Worm (Caenorhabditis elegans) whole organism, L2 larva: ENCODE measurements around the gene K09H11.9.

Source experiments
- blmp-1 ChIP-seq: sonication (generic microtip); optimal IDR thresholded peaks from 2 replicates; lab custom pipeline; 2017; ENCODE audit warnings: missing genetic modification characterization, mild to moderate bottlenecking, missing compliant biosample characterization, antibody characterized with exemption, moderate library complexity; ENCODE audit not compliant: insufficient read depth
- ceh-82 ChIP-seq: fragments of 150-350 bp; optimal IDR thresholded peaks from 2 replicates; lab custom pipeline; 2014; ENCODE audit warnings: missing biosample characterization, missing genetic modification characterization
- crh-2 ChIP-seq: sonication (generic microtip); optimal IDR thresholded peaks from 2 replicates; lab custom pipeline; 2017; ENCODE audit warnings: missing biosample characterization, missing genetic modification characterization
- egl-27 ChIP-seq: sonication (generic microtip); optimal IDR thresholded peaks from 3 replicates; lab custom pipeline; 2017; ENCODE audit warnings: missing biosample characterization, missing genetic modification reagents, missing genetic modification characterization
- lin-13 ChIP-seq: fragments of 150-350 bp; optimal IDR thresholded peaks from 2 replicates; lab custom pipeline; 2014; ENCODE audit warnings: missing biosample characterization, missing genetic modification reagents, missing genetic modification characterization
- lin-39 ChIP-seq: fragments of 150-350 bp; optimal IDR thresholded peaks from 2 replicates; lab custom pipeline; 2014; ENCODE audit warnings: missing biosample characterization, missing genetic modification reagents, missing genetic modification characterization
- lsy-2 ChIP-seq, 2 experiments: fragments of 150-350 bp in 1 of 2; sonication (generic microtip) in 1 of 2; optimal IDR thresholded peaks; 2 replicates each; lab custom pipeline; 2014 to 2017; ENCODE audit warnings: missing biosample characterization in 2 of 2, missing genetic modification characterization in 2 of 2
- nhr-11 ChIP-seq: fragments of 150-350 bp; optimal IDR thresholded peaks from 2 replicates; lab custom pipeline; 2014; ENCODE audit warnings: missing biosample characterization, missing genetic modification characterization
- nhr-237 ChIP-seq: fragments of 150-350 bp; optimal IDR thresholded peaks from 2 replicates; lab custom pipeline; 2014; ENCODE audit warnings: missing biosample characterization, missing genetic modification characterization
- ztf-11 ChIP-seq: sonication (generic microtip); optimal IDR thresholded peaks from 2 replicates; lab custom pipeline; 2017; ENCODE audit warnings: missing biosample characterization, missing genetic modification characterization

DNA sequence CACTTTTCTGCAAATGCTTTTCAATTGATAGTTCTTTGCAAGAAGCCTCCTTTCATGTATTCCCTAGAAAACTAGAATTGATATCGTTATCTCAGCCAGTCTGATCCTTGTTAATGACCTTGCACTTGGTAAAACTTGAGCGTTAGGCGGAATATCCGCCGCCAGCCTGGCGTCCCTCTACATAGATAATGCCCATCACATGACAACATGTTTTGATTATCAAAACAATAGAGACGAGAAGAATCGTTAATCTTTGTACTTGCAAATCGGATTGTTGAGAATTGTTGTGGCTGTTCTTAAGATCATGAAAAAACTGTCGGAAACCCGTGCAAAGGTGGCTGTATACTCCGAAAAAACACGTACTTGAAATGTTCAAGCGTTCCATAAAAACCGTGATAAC is 22.8 kb downstream of the K09H11.9 start:
- TF ChIP-seq lin-13 (no peak), blmp-1 (tag; lab: Kevin White, UChicago) (no peak), crh-2 (tag; lab: Kevin White, UChicago) (no peak), nhr-11 (tag; lab: Kevin White, UChicago) (no peak), lin-39 (no peak), ztf-11 (no peak), nhr-237 (no peak), egl-27 (tag; lab: Kevin White, UChicago) (no peak), ceh-82 (tag; lab: Kevin White, UChicago) (no peak), lsy-2 (tag; optimal IDR thresholded peaks at IDR 0.05; lab: Kevin White, UChicago) (no peak)
